Fruit fly (Drosophila melanogaster): Measurements from ENCODE around the gene CG14629.

CG14629 gene

dm6 chrX:1083123-1083522 is 31.8 kb downstream of the CG14629 start (continued):
- TF ChIP-seq CG15073 (GFP tag; optimal IDR thresholded peaks at IDR 0.05) (no peak), MBD-R2 (GFP tag; IDR thresholded peaks at IDR 0.05) (no peak), Eip74EF (GFP tag; optimal IDR thresholded peaks at IDR 0.05) (no peak), CG13424 (tag; optimal IDR thresholded peaks at IDR 0.05) (no peak), CHES-1-like (GFP tag; optimal IDR thresholded peaks at IDR 0.05) (no peak), nerfin-2 (GFP tag; IDR thresholded peaks at IDR 0.05; ENCODE audit: partially characterized antibody) (no peak), CG1233 (GFP tag; optimal IDR thresholded peaks at IDR 0.05) (no peak), CG15514 (GFP tag; optimal IDR thresholded peaks at IDR 0.05) (no peak), CG33557 (GFP tag; optimal IDR thresholded peaks at IDR 0.05) (no peak), CG7357 (GFP tag; IDR thresholded peaks at IDR 0.05) (no peak), CG10959 (GFP tag; IDR thresholded peaks at IDR 0.05) (no peak), Xrp1 (GFP tag; IDR thresholded peaks at IDR 0.05) (peak; percentile 58; the same call in 1 of the 2 replicates), pum (GFP tag; optimal IDR thresholded peaks at IDR 0.05) (peak; percentile 2), Elba2 (GFP tag; optimal IDR thresholded peaks at IDR 0.05) (no peak), lmd (GFP tag; IDR thresholded peaks at IDR 0.05) (peak; percentile 40; the same call in 1 of the 2 replicates), CG10209 (GFP tag; optimal IDR thresholded peaks at IDR 0.05) (no peak), abd-A (tag; optimal IDR thresholded peaks at IDR 0.05) (no peak), MTF-1 (GFP tag; optimal IDR thresholded peaks at IDR 0.05; ENCODE audit: borderline replicate concordance) (no peak), Nf-YB (GFP tag; optimal IDR thresholded peaks at IDR 0.05) (no peak), CG8089 (GFP tag; optimal IDR thresholded peaks at IDR 0.05) (no peak), Nf-YA (GFP tag; IDR thresholded peaks at IDR 0.05) (no peak), CG17359 (tag; optimal IDR thresholded peaks at IDR 0.05) (peak; percentile 8), CG6791 (GFP tag; IDR thresholded peaks at IDR 0.05; ENCODE audit: partially characterized antibody) (no peak), btn (GFP tag; optimal IDR thresholded peaks at IDR 0.05) (no peak), CG31441 (GFP tag; IDR thresholded peaks at IDR 0.05) (0 out of 2 replicates have a peak, but pooled peaks have one; percentile 20), nerfin-1 (tag; optimal IDR thresholded peaks at IDR 0.05) (no peak), usp (GFP tag; optimal IDR thresholded peaks at IDR 0.05) (no peak), dm (GFP tag; optimal IDR thresholded peaks at IDR 0.05) (no peak), rib (GFP tag; IDR thresholded peaks at IDR 0.05) (no peak), CG42726 (GFP tag; IDR thresholded peaks at IDR 0.05; ENCODE audit: partially characterized antibody) (no peak), chn (GFP tag; optimal IDR thresholded peaks at IDR 0.05) (peak; percentile 17), CG12299 (tag; optimal IDR thresholded peaks at IDR 0.05) (no peak), B-H2 (GFP tag; optimal IDR thresholded peaks at IDR 0.05) (no peak), CG10431 (GFP tag; optimal IDR thresholded peaks at IDR 0.05) (no peak), zfh2 (GFP tag; optimal IDR thresholded peaks at IDR 0.05) (no peak), sd (tag; optimal IDR thresholded peaks at IDR 0.05) (no peak), Hr51 (GFP tag; optimal IDR thresholded peaks at IDR 0.05) (peak in 1 of 2 experiments; percentile 40), shn (GFP tag; optimal IDR thresholded peaks at IDR 0.05) (no peak), CG7963 (GFP tag; IDR thresholded peaks at IDR 0.05; ENCODE audit: partially characterized antibody) (no peak), sqz (GFP tag; optimal IDR thresholded peaks at IDR 0.05) (no peak), ash1 (GFP tag; optimal IDR thresholded peaks at IDR 0.05) (no peak), lbe (GFP tag; optimal IDR thresholded peaks at IDR 0.05) (no peak), caup (GFP tag; optimal IDR thresholded peaks at IDR 0.05; ENCODE audit: severe bottlenecking) (no peak), chm (GFP tag; IDR thresholded peaks at IDR 0.05) (peak; percentile 43; the same call in 1 of the 2 replicates), gcm2 (GFP tag; optimal IDR thresholded peaks at IDR 0.05) (no peak), CG1529 (GFP tag; optimal IDR thresholded peaks at IDR 0.05) (no peak), ci (GFP tag; IDR thresholded peaks at IDR 0.05) (peak; percentile 74), Ada2b (GFP tag; IDR thresholded peaks at IDR 0.05) (peak; percentile 32; the same call in 1 of the 2 replicates), wor (GFP tag; IDR thresholded peaks at IDR 0.05) (no peak), fru (optimal IDR thresholded peaks at IDR 0.05) (no peak), her (GFP tag; optimal IDR thresholded peaks at IDR 0.05) (no peak)

Data from whole organism, embryonic.